Fruit fly (Drosophila melanogaster) Kc167 (cell line): ENCODE data around the gene Vti1a.
A peak's percentile ranks its signal among the peaks of the same experiment; 100 is the strongest.

ENCODE experiments used
- Myc ChIP-seq: fragments of >200 bp; optimal IDR thresholded peaks from 2 replicates; lab custom pipeline; 2017; ENCODE audit warnings: missing external identifiers
- Sin3A ChIP-seq: fragments of >200 bp; optimal IDR thresholded peaks from 2 replicates; lab custom pipeline; 2018; ENCODE audit warnings: missing external identifiers
- h ChIP-seq: fragments of >200 bp; optimal IDR thresholded peaks from 3 replicates; lab custom pipeline; 2018; ENCODE audit warnings: missing external identifiers
- insv ChIP-seq: fragments of >200 bp; optimal IDR thresholded peaks from 3 replicates; lab custom pipeline; 2018; ENCODE audit warnings: missing external identifiers
- psq ChIP-seq: fragments of >200 bp; optimal IDR thresholded peaks from 2 replicates; lab custom pipeline; 2017; ENCODE audit warnings: missing external identifiers
- ttk ChIP-seq: sonication (Bioruptor generic); optimal IDR thresholded peaks from 2 replicates; lab custom pipeline; 2017; ENCODE audit warnings: missing external identifiers

Gene Vti1a

DNA sequence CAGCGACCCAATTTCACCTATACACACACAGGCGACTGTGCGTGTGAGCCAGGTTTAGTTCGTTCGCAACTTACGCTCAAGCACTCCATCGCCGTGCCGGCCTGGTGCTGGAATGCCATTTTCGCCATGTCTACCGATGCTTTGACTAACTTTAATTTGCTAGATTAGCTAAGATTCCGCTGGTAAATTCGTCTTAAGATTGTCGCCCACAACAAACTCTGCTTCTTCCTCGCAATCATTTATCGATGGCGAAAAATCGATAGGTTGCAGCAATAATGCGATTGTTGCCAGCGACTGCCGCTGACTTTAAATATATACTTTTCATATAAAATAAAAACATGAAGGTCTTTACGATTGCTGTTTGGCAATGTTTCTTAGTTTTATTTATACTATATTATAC, 40.1 kb downstream of the Vti1a start, which contains the start of gene CG3402:
CG3402 (minus strand) TSS at position 245 of the 400 bp plus-strand sequence.
- TF ChIP-seq insv (lab: Kevin White, UChicago), result no peak

DNA sequence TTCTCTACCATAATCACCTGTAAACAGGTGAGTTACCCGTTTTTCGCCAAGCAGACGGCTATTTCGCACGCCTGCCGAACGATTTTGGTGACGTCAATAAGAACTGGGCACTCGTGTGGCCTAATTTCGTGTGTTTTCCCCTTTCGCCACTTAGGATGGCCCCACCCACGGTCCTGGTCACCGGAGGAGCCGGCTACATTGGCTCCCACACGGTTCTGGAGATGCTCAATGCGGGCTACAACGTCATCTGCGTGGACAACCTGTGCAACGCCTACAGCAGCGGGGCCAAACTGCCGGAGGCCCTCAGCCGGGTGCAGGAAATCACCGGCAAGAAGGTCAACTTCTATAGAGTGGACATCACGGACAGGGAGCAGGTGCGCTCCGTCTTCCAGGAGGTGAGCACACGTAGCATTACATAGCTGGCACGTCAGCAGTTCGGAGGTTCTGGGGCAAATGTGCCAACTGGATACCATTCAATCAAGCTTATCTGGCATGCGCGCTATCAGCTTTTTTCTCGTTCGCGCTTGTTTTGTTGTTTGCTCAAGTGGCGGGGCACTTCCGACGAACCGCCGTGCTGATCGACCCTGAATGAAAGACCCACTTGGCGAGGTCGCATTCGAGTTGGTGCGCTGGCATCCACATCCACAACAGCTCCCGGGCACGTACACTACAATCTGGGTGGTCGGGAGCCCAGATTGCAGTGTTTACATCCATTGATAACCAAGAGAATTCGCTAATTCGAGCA, 43.5 kb downstream of the Vti1a start:
- TF ChIP-seq Myc (lab: Kevin White, UChicago) (no peak), ttk (lab: Kevin White, UChicago) (peak; percentile 97), psq (lab: Kevin White, UChicago) (no peak)

DNA sequence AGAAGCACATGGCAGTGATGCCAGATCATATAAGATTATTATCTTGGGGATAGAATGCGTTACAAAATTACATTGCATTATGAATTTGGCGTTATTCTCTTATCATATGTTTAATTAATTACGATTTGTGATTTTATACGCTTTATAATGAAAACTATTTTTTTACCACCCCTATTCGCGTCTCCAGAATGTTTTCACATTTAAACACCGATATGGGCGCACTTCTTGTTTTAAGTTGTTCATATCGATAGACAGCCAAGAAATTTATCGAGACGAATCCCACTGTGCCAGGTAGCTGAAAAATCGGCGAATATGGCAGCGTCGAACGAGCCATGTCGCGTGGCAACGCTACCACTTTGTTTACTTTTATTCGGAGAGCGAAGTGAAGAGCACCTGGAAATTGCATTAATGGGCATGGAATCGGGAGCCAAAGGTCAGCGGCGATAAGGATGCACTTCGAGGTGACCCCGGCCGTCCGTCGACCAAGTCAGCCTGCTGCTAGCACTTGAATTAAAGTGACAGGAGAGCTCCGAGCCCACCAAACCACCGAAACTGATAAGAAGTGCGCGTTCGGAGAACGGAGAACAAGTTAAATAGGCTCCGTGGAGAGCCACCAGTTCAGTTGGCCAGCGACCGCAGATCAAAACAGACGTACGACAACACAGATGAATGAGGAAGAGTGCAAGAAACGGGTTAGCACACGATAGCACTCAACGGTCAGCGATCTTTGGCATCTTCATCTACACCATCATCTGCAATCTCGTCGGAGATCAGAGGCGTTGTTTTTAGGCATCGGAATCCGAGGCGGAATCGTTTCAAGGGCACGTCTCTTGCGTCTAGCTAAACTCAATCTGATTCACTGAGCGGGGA, 44.3 kb downstream of the Vti1a start, which contains the start of gene Gale:
Gale (plus strand) TSS at position 401 of the 870 bp plus-strand sequence.
- no peak for TF ChIP-seq Myc (lab: Kevin White, UChicago)
- no peak for TF ChIP-seq h
- no peak for TF ChIP-seq psq (lab: Kevin White, UChicago)

DNA sequence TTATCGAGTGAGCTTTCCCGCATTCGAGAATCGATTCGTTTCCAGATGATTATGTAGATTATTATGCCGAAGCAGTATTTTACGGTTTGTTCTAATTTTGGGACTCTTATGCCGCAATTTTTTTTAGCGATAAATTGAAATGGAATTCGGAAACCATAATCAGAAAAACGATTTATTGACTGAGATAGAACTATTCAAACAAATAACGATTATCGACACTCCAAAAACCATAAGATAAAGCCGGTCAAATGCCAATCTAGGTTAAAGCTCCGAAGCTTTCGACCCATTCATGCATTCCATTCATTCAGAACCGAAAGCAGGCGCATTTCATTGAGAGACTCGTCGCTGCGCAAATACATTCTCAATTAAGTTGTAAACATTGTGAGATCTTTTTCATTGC, 45.2 kb downstream of the Vti1a start:
- no peak for TF ChIP-seq h
- no peak for TF ChIP-seq Sin3A (lab: Kevin White, UChicago)
- no peak for TF ChIP-seq ttk (lab: Kevin White, UChicago)
- TF ChIP-seq Myc (lab: Kevin White, UChicago), result no peak
- no peak for TF ChIP-seq insv (lab: Kevin White, UChicago)
- TF ChIP-seq psq (lab: Kevin White, UChicago), result no peak

DNA sequence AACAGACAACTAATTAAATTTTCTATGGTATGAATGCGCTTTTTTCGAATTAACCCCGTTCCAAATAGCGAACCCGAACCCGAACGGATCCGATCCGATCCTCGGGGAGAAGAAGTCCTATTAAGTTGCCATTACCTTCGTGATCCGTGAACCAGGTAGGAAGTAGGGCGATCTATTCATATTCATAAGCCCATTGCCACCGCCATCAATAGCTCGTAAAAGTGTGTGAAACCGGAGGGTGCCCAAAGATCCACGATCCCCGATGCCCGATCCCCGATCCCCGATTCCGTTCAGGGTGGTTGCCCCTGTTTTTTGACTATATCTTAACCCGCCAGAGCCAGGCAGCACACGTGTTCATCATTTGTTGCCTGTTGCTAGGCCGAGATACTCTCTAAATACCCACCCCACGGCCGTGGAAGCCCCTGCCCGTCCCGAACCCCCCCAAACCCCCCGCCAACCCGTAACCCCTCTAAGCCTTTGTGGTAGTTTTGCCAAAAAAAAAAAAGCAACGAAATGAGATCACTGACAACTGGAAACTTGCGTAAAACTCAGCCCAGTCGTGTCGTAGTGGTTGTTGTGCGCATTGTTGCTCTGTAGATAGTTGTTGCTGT, 47.2 kb downstream of the Vti1a start:
- no peak for TF ChIP-seq Sin3A (lab: Kevin White, UChicago)
- TF ChIP-seq ttk (lab: Kevin White, UChicago), result peak; percentile 18
- no peak for TF ChIP-seq h
- TF ChIP-seq psq (lab: Kevin White, UChicago), result no peak
- TF ChIP-seq insv (lab: Kevin White, UChicago), result no peak
- TF ChIP-seq Myc (lab: Kevin White, UChicago), result no peak

DNA sequence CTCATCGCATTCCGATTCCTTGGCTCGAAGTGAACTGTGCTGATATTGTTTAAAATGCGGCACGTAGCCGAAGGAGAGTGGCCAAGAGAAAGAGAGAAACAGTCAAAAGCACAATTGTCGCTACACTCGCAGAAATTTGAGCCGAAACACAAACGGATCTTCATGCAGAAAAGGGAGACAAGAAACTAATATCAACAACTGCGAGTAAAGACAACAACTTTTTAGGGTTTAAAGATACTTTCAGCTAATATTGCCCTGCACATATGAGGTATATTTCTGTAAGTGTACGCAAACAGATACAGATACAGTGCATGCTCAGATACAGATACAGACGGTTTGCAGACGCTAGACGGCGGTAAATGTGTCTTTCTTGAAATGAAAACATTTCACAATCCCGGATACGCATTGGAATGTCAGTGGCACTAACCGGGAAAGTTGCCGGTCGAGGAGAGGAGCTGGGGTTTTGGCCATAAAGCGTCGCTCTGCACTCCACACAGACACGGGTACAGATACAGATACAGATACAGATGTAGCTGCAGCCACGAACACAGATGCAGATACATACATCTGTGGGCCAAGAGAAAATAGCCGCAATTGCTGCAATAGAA, 48.5 kb downstream of the Vti1a start:
- no peak for TF ChIP-seq Myc (lab: Kevin White, UChicago)
- no peak for TF ChIP-seq insv (lab: Kevin White, UChicago)
- no peak for TF ChIP-seq Sin3A (lab: Kevin White, UChicago)
- TF ChIP-seq ttk (lab: Kevin White, UChicago), result no peak

DNA sequence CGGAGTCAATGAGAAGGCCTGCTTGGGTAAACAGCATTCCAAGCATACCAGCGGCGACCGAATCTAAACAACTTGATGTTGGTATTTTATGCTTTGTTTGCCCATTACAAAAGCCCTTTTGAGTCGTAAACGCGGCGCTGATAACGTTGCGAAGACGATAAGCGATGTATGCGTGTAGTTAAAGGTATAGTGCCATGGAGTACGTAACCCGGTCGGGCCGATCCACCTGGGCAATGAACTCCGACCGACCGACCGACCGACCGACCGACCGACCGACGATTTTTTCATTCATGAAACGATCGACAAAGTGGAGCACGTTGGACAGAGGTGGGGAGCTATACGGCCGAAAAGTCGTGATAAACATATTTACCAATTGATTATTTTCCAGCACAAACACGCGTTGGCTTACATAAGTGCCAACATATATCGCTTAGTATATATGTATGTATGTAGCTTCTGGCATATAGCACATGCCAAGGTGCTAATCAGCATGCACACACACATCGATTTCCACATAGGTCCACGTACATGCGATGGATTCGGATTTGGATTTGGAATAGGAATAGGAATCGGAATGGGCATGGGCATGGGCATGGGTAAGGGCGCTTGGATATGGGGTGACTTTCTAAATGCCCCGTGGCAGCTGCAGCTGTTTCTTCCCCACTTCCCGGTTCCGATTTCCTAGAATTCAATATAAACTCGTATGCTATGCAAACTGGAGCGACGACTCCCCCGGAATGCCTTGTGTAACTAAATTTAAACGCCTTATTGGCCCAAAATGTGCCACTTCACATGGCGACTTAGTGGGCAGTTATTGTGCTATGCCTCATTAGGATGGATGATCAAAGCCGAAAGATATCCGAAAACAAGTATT, 49.6 kb downstream of the Vti1a start:
- TF ChIP-seq Myc (lab: Kevin White, UChicago) (no peak), ttk (lab: Kevin White, UChicago) (no peak), psq (lab: Kevin White, UChicago) (no peak), h (no peak), insv (lab: Kevin White, UChicago) (no peak), Sin3A (lab: Kevin White, UChicago) (no peak)

DNA sequence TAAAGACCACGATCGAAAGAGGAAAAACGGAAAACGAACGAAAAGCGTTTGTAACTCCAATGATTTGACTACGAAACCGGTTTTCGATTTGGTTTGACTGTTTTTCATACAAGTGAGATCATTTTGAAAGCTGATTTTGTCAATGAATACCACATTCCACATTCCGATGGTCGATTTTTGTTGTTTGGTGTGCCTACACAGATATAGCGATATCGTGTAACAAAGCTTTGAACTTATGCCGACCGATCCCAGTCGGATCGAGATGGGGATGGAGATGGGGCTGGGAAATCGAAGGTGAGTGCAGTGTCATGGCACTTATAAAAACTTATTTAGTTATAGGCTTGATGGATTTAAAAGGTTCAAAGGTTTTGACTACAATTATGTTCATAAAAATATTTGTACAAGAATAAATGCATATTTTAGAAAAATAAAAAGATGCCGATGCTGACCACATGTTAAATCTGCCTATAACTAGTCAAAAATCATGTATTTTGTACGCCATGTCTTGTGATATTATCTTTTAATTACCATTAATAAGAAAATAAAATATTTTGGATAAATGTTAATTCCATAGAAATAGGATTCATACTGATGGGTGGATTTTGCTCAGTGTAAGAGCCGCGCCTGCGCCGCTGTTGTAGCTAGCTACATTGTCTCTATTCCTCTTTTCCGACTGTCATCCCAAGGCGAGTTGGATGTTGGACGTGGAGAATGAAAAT, 50.4 kb downstream of the Vti1a start:
- no peak for TF ChIP-seq h
- no peak for TF ChIP-seq insv (lab: Kevin White, UChicago)
- no peak for TF ChIP-seq Myc (lab: Kevin White, UChicago)
- TF ChIP-seq ttk (lab: Kevin White, UChicago), result no peak
- no peak for TF ChIP-seq Sin3A (lab: Kevin White, UChicago)
- TF ChIP-seq psq (lab: Kevin White, UChicago), result no peak
